Worm (Caenorhabditis elegans): Measurements from ENCODE around the gene nspb-9.

ce11 chrII:14576429-14576828, 4.2 kb upstream of the nspb-9 start, which contains the start of gene C01G12.13:
- TF ChIP-seq ceh-82 (tag; optimal IDR thresholded peaks at IDR 0.05) (no peak), dpl-1 (GFP tag; optimal IDR thresholded peaks at IDR 0.05) (no peak), pha-4 (GFP tag; IDR thresholded peaks at IDR 0.05) (no peak), pha-4 (tag; optimal IDR thresholded peaks at IDR 0.05) (no peak), rbr-2 (tag; optimal IDR thresholded peaks at IDR 0.05) (no peak), unc-62 (GFP tag; optimal IDR thresholded peaks at IDR 0.05 in 1 of 2) (no peak), unc-62 (tag; optimal IDR thresholded peaks at IDR 0.05) (no peak), zip-11 (GFP tag; IDR thresholded peaks at IDR 0.05) (no peak), gei-8 (GFP tag; optimal IDR thresholded peaks at IDR 0.05) (no peak), fkh-10 (GFP tag; optimal IDR thresholded peaks at IDR 0.05) (no peak), ztf-7 (tag; optimal IDR thresholded peaks at IDR 0.05) (no peak), lin-39 (tag; optimal IDR thresholded peaks at IDR 0.05) (no peak), unc-130 (GFP tag; optimal IDR thresholded peaks at IDR 0.05) (no peak), lir-3 (tag; optimal IDR thresholded peaks at IDR 0.05) (no peak)
